Fruit fly (Drosophila melanogaster): Measurements from ENCODE around the gene CG15478.

CG15478 gene

dm6 chrX:7663910-7664309, 53.8 kb downstream of the CG15478 start:
- TF ChIP-seq psq (optimal IDR thresholded peaks at IDR 0.05) (no peak), EcR (GFP tag; optimal IDR thresholded peaks at IDR 0.05) (no peak), CG8478 (optimal IDR thresholded peaks at IDR 0.05) (no peak), usp (GFP tag; optimal IDR thresholded peaks at IDR 0.05) (no peak), pan (optimal IDR thresholded peaks at IDR 0.05) (no peak), Dll (optimal IDR thresholded peaks at IDR 0.05) (no peak)

Measured in whole organism.